Fruit fly (Drosophila melanogaster): ENCODE measurements around the gene CG12177.
A peak's percentile ranks its signal among the peaks of the same experiment; 100 is the strongest.

DNA sequence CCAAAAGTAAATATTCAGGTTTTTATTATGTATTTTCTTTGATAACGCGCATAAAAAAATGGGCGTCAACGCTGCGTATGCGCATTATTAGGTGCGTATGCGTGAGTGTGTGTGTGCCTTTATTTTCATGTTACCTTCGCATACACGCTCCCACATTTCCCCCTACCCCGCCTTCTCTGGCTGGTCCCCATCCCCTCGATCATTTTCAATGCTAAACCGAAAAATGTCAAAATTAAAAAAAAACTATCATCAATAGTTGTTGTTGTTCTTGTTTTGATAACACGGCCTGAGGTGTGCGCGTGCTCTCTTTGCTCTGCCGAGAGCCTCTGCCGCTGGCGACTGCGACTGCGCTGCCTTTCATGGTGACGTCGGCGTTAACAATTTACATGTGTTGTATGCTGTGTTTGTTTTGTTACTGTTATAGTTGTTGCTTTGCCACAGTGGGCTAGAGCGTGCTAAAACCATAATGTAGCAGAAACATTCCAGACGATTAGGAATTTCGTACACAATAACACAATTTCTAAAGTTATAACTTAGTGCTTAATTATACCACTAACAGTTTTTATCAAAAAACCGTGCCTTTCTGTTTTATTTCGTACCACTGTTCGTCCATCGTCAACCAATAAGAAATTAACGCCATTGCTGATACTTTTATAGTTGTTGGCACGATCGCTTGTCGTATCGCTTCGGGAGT is 40.2 kb downstream of the CG12177 start:
- TF ChIP-seq br (GFP tag; optimal IDR thresholded peaks at IDR 0.05) (peak; percentile 92), usp (GFP tag; optimal IDR thresholded peaks at IDR 0.05) (no peak), ey (GFP tag; optimal IDR thresholded peaks at IDR 0.05) (peak; percentile 91), Rel (GFP tag; optimal IDR thresholded peaks at IDR 0.05) (peak; percentile 77), Rel (tag; optimal IDR thresholded peaks at IDR 0.05) (no peak), Hr78 (GFP tag; optimal IDR thresholded peaks at IDR 0.05) (no peak), OdsH (GFP tag; optimal IDR thresholded peaks at IDR 0.05) (peak; percentile 86), psq (GFP tag; optimal IDR thresholded peaks at IDR 0.05) (peak; percentile 77), rgr (GFP tag; optimal IDR thresholded peaks at IDR 0.05) (peak; percentile 89), Jra (GFP tag; optimal IDR thresholded peaks at IDR 0.05) (peak; percentile 21)

All from whole organism, wandering third instar larva.